Fruit fly (Drosophila melanogaster): Measurements from ENCODE around the gene fzo.
A peak's percentile ranks its signal among the peaks of the same experiment; 100 is the strongest.

The fzo gene

dm6 chr3R:23156865-23157515 lies 46.8 kb downstream of the fzo start:
- TF ChIP-seq Dll (optimal IDR thresholded peaks at IDR 0.05) (no peak), CG8478 (optimal IDR thresholded peaks at IDR 0.05) (peak; percentile 63), psq (optimal IDR thresholded peaks at IDR 0.05) (no peak), EcR (GFP tag; optimal IDR thresholded peaks at IDR 0.05) (peak in 1 of 2 experiments; percentile 80), pan (optimal IDR thresholded peaks at IDR 0.05) (no peak), usp (GFP tag; optimal IDR thresholded peaks at IDR 0.05) (no peak)

DNA sequence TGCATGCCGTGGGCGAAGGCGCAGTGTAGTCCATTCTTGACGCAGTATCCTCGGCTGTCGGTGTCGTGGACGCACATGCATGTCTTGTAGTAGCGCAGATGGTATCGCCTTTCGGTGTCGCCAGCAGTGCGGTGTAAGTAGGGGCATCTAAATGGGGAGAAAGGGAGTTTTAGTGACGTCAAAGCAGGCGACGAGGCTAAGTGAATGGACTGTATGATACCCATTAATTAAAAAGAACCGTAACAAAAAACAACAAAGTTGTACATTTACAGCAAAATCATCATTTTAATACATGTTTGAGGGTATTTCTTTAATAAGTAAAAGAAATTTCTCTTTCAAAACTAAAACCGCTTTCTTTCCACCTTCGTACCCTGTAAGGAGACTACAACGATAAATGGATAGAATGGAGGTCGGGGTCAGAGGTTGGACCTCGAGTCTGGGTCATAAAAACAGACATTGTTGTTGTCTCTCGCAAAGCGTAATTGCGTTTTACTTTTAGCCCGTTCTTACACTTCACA lies 47.4 kb downstream of the fzo start:
- TF ChIP-seq usp (GFP tag; optimal IDR thresholded peaks at IDR 0.05) = no peak
- no peak for TF ChIP-seq psq (optimal IDR thresholded peaks at IDR 0.05)
